Fruit fly (Drosophila melanogaster): ENCODE data around the gene CG7987.

DNA sequence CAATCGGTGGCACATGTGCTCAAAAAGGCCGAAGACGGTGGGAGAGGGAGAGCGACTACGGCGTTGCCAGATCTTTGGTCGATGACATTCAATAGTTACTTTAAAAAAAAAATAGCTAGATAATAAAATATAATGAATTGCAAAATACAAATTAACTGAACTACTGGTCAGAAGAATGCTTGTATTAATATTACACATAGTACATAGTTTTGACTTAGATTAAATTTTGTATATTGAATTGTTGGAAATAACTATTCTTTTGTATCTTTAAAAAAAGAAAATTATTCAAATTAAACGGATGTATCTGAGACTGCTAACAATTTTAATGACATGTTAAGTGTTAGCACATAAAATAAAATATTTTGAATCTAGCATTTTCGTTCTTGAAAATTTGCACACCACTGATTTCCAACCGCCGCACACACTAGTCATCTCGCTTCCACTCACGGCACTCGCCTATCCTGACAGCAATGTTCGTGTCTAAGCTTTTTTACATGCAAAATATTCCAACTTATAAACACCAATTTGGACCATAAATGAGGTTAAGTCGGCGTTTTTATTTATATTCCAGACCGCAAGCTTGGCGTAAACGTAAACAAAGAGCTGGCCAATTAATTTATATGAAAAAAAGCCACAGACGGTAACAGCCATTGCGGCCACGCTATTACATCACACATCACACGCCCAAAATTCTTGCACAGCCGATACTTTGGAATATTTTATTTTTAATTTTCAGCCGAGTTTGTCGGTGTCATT is 547 bp downstream of the CG7987 start:
- TF ChIP-seq Clk (GFP tag; optimal IDR thresholded peaks at IDR 0.05) (peak; percentile 35), CG33017 (tag; optimal IDR thresholded peaks at IDR 0.05) (peak; percentile 57), CG12768 (GFP tag; optimal IDR thresholded peaks at IDR 0.05) (peak; percentile 52)
